Fruit fly (Drosophila melanogaster): ENCODE measurements around the gene CG13005.

The CG13005 gene

dm6 chrX:16764955-16765354 lies 38.5 kb upstream of the CG13005 start (continued):
- TF ChIP-seq CG7839 (tag; optimal IDR thresholded peaks at IDR 0.05) (peak; percentile 18), Ets65A (GFP tag) (peak; percentile 60), dmrt99B (tag; optimal IDR thresholded peaks at IDR 0.05) (peak; percentile 23)

DNA sequence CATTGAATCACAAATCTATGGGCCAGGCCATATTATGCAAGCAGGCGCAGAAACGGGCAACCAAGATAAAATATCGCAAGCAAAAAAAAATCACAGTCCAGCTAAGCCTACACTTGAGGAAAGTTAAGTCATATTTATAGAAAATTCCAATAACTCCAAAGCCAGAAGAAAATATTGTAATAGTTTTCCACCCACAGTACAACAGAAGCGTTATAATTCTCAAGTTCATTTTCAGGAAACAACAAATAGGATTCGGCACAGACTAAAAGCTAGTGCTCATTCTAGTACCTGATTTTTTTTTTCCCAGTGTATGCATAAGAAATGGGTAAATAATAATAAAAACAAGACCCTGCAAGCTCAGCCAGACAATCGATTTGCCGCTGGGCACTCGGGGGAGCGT lies 37.6 kb upstream of the CG13005 start:
- TF ChIP-seq gt (GFP tag; IDR thresholded peaks at IDR 0.05) (no peak), sens (GFP tag) (peak; percentile 43), gem (tag; optimal IDR thresholded peaks at IDR 0.05) (peak; percentile 28), CG11504 (tag; optimal IDR thresholded peaks at IDR 0.05) (peak; percentile 23), Sox102F (GFP tag; optimal IDR thresholded peaks at IDR 0.05) (peak; percentile 8), Drgx (GFP tag; IDR thresholded peaks at IDR 0.05) (peak; percentile 39; the same call in 1 of the 2 replicates), Hr51 (GFP tag; optimal IDR thresholded peaks at IDR 0.05) (peak in 1 of 2 experiments; percentile 14), Pdp1 (GFP tag; optimal IDR thresholded peaks at IDR 0.05) (peak in 1 of 2 experiments; percentile 4), CG17829 (tag; optimal IDR thresholded peaks at IDR 0.05) (no peak)

DNA sequence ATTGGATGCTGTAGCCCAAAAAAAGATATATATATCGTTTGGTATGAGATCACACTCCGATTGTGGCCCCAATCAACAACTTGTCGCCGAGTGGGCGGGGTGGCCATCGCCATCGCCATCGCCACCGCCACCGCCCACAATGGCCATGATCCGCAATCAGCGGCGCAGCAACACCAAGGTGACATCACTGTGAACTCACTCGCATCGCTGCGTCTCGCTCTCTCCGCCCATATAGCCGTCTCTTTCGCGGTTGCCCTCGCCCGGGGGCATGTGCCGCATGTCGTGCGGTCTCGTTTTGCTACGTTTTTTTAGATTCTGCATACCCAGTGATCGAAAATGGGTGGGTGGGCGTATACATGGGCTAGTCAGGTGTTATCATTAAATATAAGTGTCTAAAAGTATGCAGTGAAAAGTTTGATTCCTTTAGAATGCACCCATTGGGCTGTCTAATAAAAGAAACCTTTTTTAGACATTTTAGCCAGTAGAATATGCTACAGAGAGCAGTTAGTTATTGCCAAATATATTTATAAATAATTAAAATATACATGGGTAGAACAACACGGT lies 36.5 kb upstream of the CG13005 start:
- TF ChIP-seq Dad (GFP tag; optimal IDR thresholded peaks at IDR 0.05), result no peak
- TF ChIP-seq slbo (GFP tag; IDR thresholded peaks at IDR 0.05), result peak; percentile 20; the same call in 1 of the 2 replicates
- TF ChIP-seq pho (GFP tag; optimal IDR thresholded peaks at IDR 0.05), result no peak
- no peak for TF ChIP-seq CG4730 (GFP tag; IDR thresholded peaks at IDR 0.05)
- no peak for TF ChIP-seq HmgD (GFP tag; optimal IDR thresholded peaks at IDR 0.05)
- TF ChIP-seq CHES-1-like (GFP tag; optimal IDR thresholded peaks at IDR 0.05), result no peak
- TF ChIP-seq Mes4 (GFP tag; optimal IDR thresholded peaks at IDR 0.05), result no peak
- no peak for TF ChIP-seq Antp (GFP tag; optimal IDR thresholded peaks at IDR 0.05)
- peak; percentile 82; the same call in 3 of the 4 replicates for TF ChIP-seq chinmo (GFP tag; IDR thresholded peaks at IDR 0.05; ENCODE audit: partially characterized antibody)
- TF ChIP-seq CG2199 (GFP tag; IDR thresholded peaks at IDR 0.05), result 0 out of 3 replicates have a peak, but pooled peaks have one; percentile 19
- no peak for TF ChIP-seq aop (GFP tag; IDR thresholded peaks at IDR 0.05)
- no peak for TF ChIP-seq maf-S (GFP tag; optimal IDR thresholded peaks at IDR 0.05)
- TF ChIP-seq ap (GFP tag; IDR thresholded peaks at IDR 0.05), result no peak
- peak; percentile 21 for TF ChIP-seq Nf-YC (tag; optimal IDR thresholded peaks at IDR 0.05)
- no peak for TF ChIP-seq CG14441 (GFP tag; IDR thresholded peaks at IDR 0.05)
- no peak for TF ChIP-seq grn (GFP tag; optimal IDR thresholded peaks at IDR 0.05)
- TF ChIP-seq CG4854 (GFP tag; optimal IDR thresholded peaks at IDR 0.05), result no peak
- no peak for TF ChIP-seq ab (GFP tag; optimal IDR thresholded peaks at IDR 0.05)
- TF ChIP-seq Meics (GFP tag; optimal IDR thresholded peaks at IDR 0.05), result no peak
- TF ChIP-seq CG18619 (GFP tag; optimal IDR thresholded peaks at IDR 0.05), result no peak
- peak; percentile 42 for TF ChIP-seq Med (GFP tag)
- TF ChIP-seq CG2875 (GFP tag; optimal IDR thresholded peaks at IDR 0.05), result no peak
- no peak for TF ChIP-seq Kr (GFP tag; optimal IDR thresholded peaks at IDR 0.05)
- no peak for TF ChIP-seq Oli (tag; optimal IDR thresholded peaks at IDR 0.05)
- TF ChIP-seq CG17186 (GFP tag; optimal IDR thresholded peaks at IDR 0.05), result no peak
- no peak for TF ChIP-seq br (optimal IDR thresholded peaks at IDR 0.05)
- TF ChIP-seq CG14860 (GFP tag; IDR thresholded peaks at IDR 0.05; ENCODE audit: partially characterized antibody), result no peak
- TF ChIP-seq dm (GFP tag; optimal IDR thresholded peaks at IDR 0.05), result no peak
- no peak for TF ChIP-seq Sin3A (optimal IDR thresholded peaks at IDR 0.05)
- TF ChIP-seq CG10321 (GFP tag; IDR thresholded peaks at IDR 0.05), result peak; percentile 89
- TF ChIP-seq CG9797 (GFP tag; optimal IDR thresholded peaks at IDR 0.05), result no peak
- no peak for TF ChIP-seq CG16863 (GFP tag; optimal IDR thresholded peaks at IDR 0.05)
- no peak for TF ChIP-seq CG8281 (tag; optimal IDR thresholded peaks at IDR 0.05)
- TF ChIP-seq stc (GFP tag; IDR thresholded peaks at IDR 0.05), result no peak
- TF ChIP-seq CG3065 (GFP tag; optimal IDR thresholded peaks at IDR 0.05), result no peak
- TF ChIP-seq CG3838 (GFP tag; optimal IDR thresholded peaks at IDR 0.05), result no peak
- no peak for TF ChIP-seq CG7556 (GFP tag; optimal IDR thresholded peaks at IDR 0.05)

Measured in whole organism, embryonic.